Worm (Caenorhabditis elegans): ENCODE data around the gene srg-66.
"Not testable (repeated sequence)": the region's sequence is repeated elsewhere in the genome, so short reads cannot be mapped to it uniquely, and the experiment has no call there.

The srg-66 gene

ce11 chrV:5477719-5478118 lies 4.5 kb downstream of the srg-66 start (continued):
- no peak for TF ChIP-seq hmg-20 (GFP tag; IDR thresholded peaks at IDR 0.05)

DNA sequence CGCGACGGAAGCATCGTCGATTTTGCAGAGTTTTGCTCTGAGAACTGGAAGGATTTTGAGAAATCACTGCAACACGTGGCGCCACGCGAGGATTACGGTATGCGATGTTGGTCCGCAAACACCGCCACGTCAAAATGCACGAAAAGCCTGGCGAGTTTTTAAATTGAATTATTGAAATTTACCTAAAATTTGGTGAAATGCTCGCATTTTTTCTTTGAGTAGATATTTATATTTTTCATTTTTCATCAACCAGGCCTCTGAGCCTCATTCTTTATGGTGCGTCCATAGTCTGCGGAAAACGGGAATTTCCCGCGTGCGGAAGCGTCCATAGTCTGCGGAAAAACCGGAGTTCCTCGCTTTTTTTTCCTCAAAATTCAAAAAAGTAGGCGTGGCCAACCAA lies 11.3 kb downstream of the srg-66 start, which contains the start of gene ZC317.7:
ZC317.7 (minus strand) TSS at position 101 of the 400 bp plus-strand sequence.
- TF ChIP-seq snpc-4 (GFP tag; optimal IDR thresholded peaks at IDR 0.05); snpc-4 (tag; optimal IDR thresholded peaks at IDR 0.05); aptf-3 (GFP tag; IDR thresholded peaks at IDR 0.05); lsl-1 (GFP tag; optimal IDR thresholded peaks at IDR 0.05): not testable (repeated sequence)

DNA sequence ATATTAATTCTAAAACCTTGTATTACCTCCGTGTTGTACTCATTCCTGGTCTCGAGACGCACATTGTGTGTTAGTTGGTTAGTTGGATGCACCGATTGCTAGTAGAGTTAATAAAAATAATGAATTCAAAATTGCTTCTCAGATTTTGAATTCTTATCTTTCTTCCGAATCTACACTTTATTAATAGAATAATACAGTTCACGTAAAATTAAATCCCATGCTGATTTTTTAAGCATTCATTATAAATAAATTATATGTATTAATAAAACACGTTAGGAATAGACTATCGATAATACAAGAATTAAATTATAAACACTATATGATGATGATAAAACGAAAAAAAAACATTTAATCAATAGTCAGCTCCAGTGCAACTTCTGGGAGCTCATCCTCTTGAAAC lies 13.7 kb downstream of the srg-66 start, which contains the start of gene ZC317.6:
ZC317.6 (minus strand) TSS at position 101 of the 400 bp plus-strand sequence.
- not testable (repeated sequence) for TF ChIP-seq B0035.1 (tag; optimal IDR thresholded peaks at IDR 0.05); unc-62 (GFP tag; optimal IDR thresholded peaks at IDR 0.05); mxl-1 (tag; optimal IDR thresholded peaks at IDR 0.05)

DNA sequence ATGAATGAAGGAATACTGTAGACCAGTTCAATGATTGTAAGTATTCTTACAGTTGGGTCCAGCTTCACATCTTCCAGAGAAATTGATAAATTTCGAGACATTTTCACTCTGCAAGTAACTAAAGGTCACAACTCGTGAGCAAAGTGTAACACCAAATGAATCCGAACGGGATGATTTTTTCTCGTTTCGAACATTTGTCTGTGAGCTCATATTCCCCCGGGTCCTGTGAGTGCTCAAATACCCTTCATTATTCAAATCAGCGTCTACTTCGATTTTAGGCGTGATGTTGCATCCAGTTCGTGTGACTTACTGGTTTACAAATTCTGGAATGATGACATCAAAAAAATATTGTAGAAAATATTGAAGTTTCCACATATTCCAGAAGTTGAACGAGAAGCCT lies 16.9 kb downstream of the srg-66 start, which contains the start of gene srg-68:
srg-68 (minus strand) TSS at position 101 of the 400 bp plus-strand sequence.
- TF ChIP-seq ztf-28 (GFP tag; IDR thresholded peaks at IDR 0.05) (no peak), zfh-2 (GFP tag; conservative IDR thresholded peaks at IDR 0.05) (no peak), ama-1 (optimal IDR thresholded peaks at IDR 0.05) (no peak), ama-1 (GFP tag; optimal IDR thresholded peaks at IDR 0.05) (no peak), ztf-22 (GFP tag; optimal IDR thresholded peaks at IDR 0.05) (no peak), lin-26 (GFP tag; IDR thresholded peaks at IDR 0.05) (no peak), ztf-6 (GFP tag; IDR thresholded peaks at IDR 0.05) (no peak), nhr-120 (GFP tag; IDR thresholded peaks at IDR 0.05) (no peak), athp-1 (tag; optimal IDR thresholded peaks at IDR 0.05) (no peak), unc-130 (GFP tag; optimal IDR thresholded peaks at IDR 0.05) (no peak), ceh-40 (GFP tag; IDR thresholded peaks at IDR 0.05) (no peak), nhr-90 (tag; optimal IDR thresholded peaks at IDR 0.05) (no peak), ceh-27 (GFP tag; optimal IDR thresholded peaks at IDR 0.05) (no peak), sdz-38 (tag; optimal IDR thresholded peaks at IDR 0.05) (no peak)

ce11 chrV:5462894-5463293 lies 19.3 kb downstream of the srg-66 start, which contains the start of gene srg-67:
TSS of gene srg-67 (minus strand) at chrV:5462994.
- TF ChIP-seq let-607 (tag; optimal IDR thresholded peaks at IDR 0.05) (no peak), ceh-79 (tag; optimal IDR thresholded peaks at IDR 0.05) (no peak), ztf-3 (GFP tag; optimal IDR thresholded peaks at IDR 0.05) (no peak), lin-26 (GFP tag; IDR thresholded peaks at IDR 0.05) (no peak), hrde-1 (tag; optimal IDR thresholded peaks at IDR 0.05; ENCODE audit: borderline replicate concordance) (no peak), cebp-2 (GFP tag; IDR thresholded peaks at IDR 0.05) (no peak), repo-1 (tag; optimal IDR thresholded peaks at IDR 0.05) (no peak), xnd-1 (tag; optimal IDR thresholded peaks at IDR 0.05) (no peak), ztf-6 (GFP tag; IDR thresholded peaks at IDR 0.05) (no peak), nfyb-1 (GFP tag; IDR thresholded peaks at IDR 0.05) (no peak), ets-4 (GFP tag; optimal IDR thresholded peaks at IDR 0.05) (no peak), F52B5.7 (tag; optimal IDR thresholded peaks at IDR 0.05) (no peak), sdz-38 (tag; optimal IDR thresholded peaks at IDR 0.05) (no peak), nhr-27 (tag; optimal IDR thresholded peaks at IDR 0.05) (no peak), sptf-2 (GFP tag; optimal IDR thresholded peaks at IDR 0.05) (no peak), C06A6.2 (GFP tag; conservative IDR thresholded peaks at IDR 0.05) (no peak), bed-2 (GFP tag; IDR thresholded peaks at IDR 0.05) (no peak), nhr-90 (tag; optimal IDR thresholded peaks at IDR 0.05) (no peak), F37B4.10 (GFP tag; IDR thresholded peaks at IDR 0.05) (no peak)

Data from whole organism, young adult.